Fruit fly (Drosophila melanogaster) whole organism, embryonic: ENCODE measurements around the gene Tyler.

Experiments used
- Adf1 ChIP-seq: fragments of 200-800 bp; sonication (Bioruptor generic); IDR thresholded peaks from 2 replicates; pipeline ENCODE4 v1.3.6; 2022; ENCODE audit warnings: missing biosample characterization, missing genetic modification characterization
- Bdp1 ChIP-seq: fragments of 200-800 bp; sonication (Bioruptor generic); optimal IDR thresholded peaks from 3 replicates; lab custom pipeline; 2016; ENCODE audit warnings: missing biosample characterization, missing genetic modification characterization
- CG10431 ChIP-seq: fragments of 200-800 bp; sonication (Bioruptor generic); optimal IDR thresholded peaks from 3 replicates; lab custom pipeline; 2018; ENCODE audit warnings: missing biosample characterization, mild to moderate bottlenecking, missing genetic modification characterization
- CG11093 ChIP-seq: fragments of 200-800 bp; sonication (Bioruptor generic); IDR thresholded peaks from 3 replicates; pipeline ENCODE4 v1.3.6; 2022; ENCODE audit warnings: missing biosample characterization, missing genetic modification characterization
- CG12659 ChIP-seq: fragments of 200-800 bp; sonication (Bioruptor generic); optimal IDR thresholded peaks from 3 replicates; lab custom pipeline; 2017; ENCODE audit warnings: mild to moderate bottlenecking, missing biosample characterization, missing genetic modification reagents, missing genetic modification characterization
- CG12744 ChIP-seq: fragments of 200-800 bp; sonication (Bioruptor generic); optimal IDR thresholded peaks from 2 replicates; lab custom pipeline; 2016; ENCODE audit warnings: missing biosample characterization, missing genetic modification characterization
- CG14667 ChIP-seq: fragments of 200-800 bp; sonication (Bioruptor generic); IDR thresholded peaks from 2 replicates; pipeline ENCODE4 v1.3.6; 2022; ENCODE audit warnings: missing biosample characterization, missing genetic modification characterization
- CG14860 ChIP-seq: fragments of 200-800 bp; sonication (Bioruptor generic); IDR thresholded peaks from 3 replicates; pipeline ENCODE4 v1.3.6; 2022; ENCODE audit warnings: missing biosample characterization, missing genetic modification characterization; ENCODE audit not compliant: partially characterized antibody
- CG15514 ChIP-seq: fragments of 200-800 bp; sonication (Bioruptor generic); optimal IDR thresholded peaks from 3 replicates; lab custom pipeline; 2017; ENCODE audit warnings: missing biosample characterization, missing genetic modification characterization, mild to moderate bottlenecking, moderate library complexity, missing genetic modification reagents
- CG1602 ChIP-seq: fragments of 200-800 bp; sonication (Bioruptor generic); optimal IDR thresholded peaks from 3 replicates; lab custom pipeline; 2016; ENCODE audit warnings: missing biosample characterization, missing genetic modification characterization
- CG16779 ChIP-seq: fragments of 200-800 bp; sonication (Bioruptor generic); IDR thresholded peaks from 2 replicates; pipeline ENCODE4 v1.3.6; 2022; ENCODE audit warnings: missing biosample characterization, missing genetic modification characterization
- CG17568 ChIP-seq: fragments of 200-800 bp; sonication (Bioruptor generic); optimal IDR thresholded peaks from 2 replicates; lab custom pipeline; 2018; ENCODE audit warnings: missing biosample characterization, mild to moderate bottlenecking, missing genetic modification characterization, moderate library complexity
- CG18764 ChIP-seq: fragments of 200-800 bp; sonication (Bioruptor generic); optimal IDR thresholded peaks from 3 replicates; lab custom pipeline; 2016; ENCODE audit warnings: missing biosample characterization, missing genetic modification characterization
- CG30431 ChIP-seq: fragments of 200-800 bp; sonication (Bioruptor generic); optimal IDR thresholded peaks from 2 replicates; lab custom pipeline; 2017; ENCODE audit warnings: missing biosample characterization, missing genetic modification characterization
- CG3847 ChIP-seq: fragments of 200-800 bp; sonication (Bioruptor generic); IDR thresholded peaks from 2 replicates; pipeline ENCODE4 v1.3.6; 2022; ENCODE audit warnings: missing biosample characterization, missing genetic modification characterization
- CG43689 ChIP-seq: fragments of 200-800 bp; sonication (Bioruptor generic); IDR thresholded peaks from 2 replicates; pipeline ENCODE4 v1.3.6; 2022; ENCODE audit warnings: missing biosample characterization, missing genetic modification characterization
- CG4424 ChIP-seq: fragments of 200-800 bp; sonication (Bioruptor generic); optimal IDR thresholded peaks from 3 replicates; lab custom pipeline; 2016; ENCODE audit warnings: missing biosample characterization, missing genetic modification characterization
- CG5180 ChIP-seq: fragments of 200-800 bp; sonication (Bioruptor generic); optimal IDR thresholded peaks from 3 replicates; lab custom pipeline; 2017; ENCODE audit warnings: missing biosample characterization, missing genetic modification characterization, mild to moderate bottlenecking, moderate library complexity, missing genetic modification reagents
- CG7963 ChIP-seq: fragments of 200-800 bp; sonication (Bioruptor generic); IDR thresholded peaks from 3 replicates; pipeline ENCODE4 v1.3.6; 2022; ENCODE audit warnings: missing biosample characterization, missing genetic modification characterization; ENCODE audit not compliant: partially characterized antibody
- CG8478 ChIP-seq: fragments of >200 bp; optimal IDR thresholded peaks from 2 replicates; lab custom pipeline; 2018
- CG9215 ChIP-seq: fragments of 200-800 bp; sonication (Bioruptor generic); IDR thresholded peaks from 2 replicates; pipeline ENCODE4 v1.3.6; 2022; ENCODE audit warnings: missing biosample characterization, missing genetic modification characterization
- CG9876 ChIP-seq: fragments of 200-800 bp; sonication (Bioruptor generic); optimal IDR thresholded peaks from 2 replicates; lab custom pipeline; 2016; ENCODE audit warnings: missing biosample characterization, missing genetic modification characterization
- Ets65A ChIP-seq: fragments of 200-800 bp; sonication (Bioruptor generic); peaks from one replicate; lab custom pipeline; 2016; ENCODE audit warnings: missing biosample characterization, missing genetic modification characterization
- Hr39 ChIP-seq: fragments of >200 bp; optimal IDR thresholded peaks from 2 replicates; lab custom pipeline; 2017
- MBD-R2 ChIP-seq: fragments of 200-800 bp; sonication (Bioruptor generic); IDR thresholded peaks from 2 replicates; pipeline ENCODE4 v1.3.6; 2022; ENCODE audit warnings: missing biosample characterization, missing genetic modification characterization
- MESR4 ChIP-seq: fragments of 200-800 bp; sonication (Bioruptor generic); optimal IDR thresholded peaks from 2 replicates; lab custom pipeline; 2018; ENCODE audit warnings: missing biosample characterization, mild to moderate bottlenecking, missing genetic modification characterization, moderate library complexity
- Mes4 ChIP-seq: fragments of 200-800 bp; sonication (Bioruptor generic); optimal IDR thresholded peaks from 2 replicates; lab custom pipeline; 2016; ENCODE audit warnings: missing biosample characterization, missing genetic modification characterization
- Optix ChIP-seq: fragments of 200-800 bp; sonication (Bioruptor generic); IDR thresholded peaks from 3 replicates; pipeline ENCODE4 v1.3.6; 2022; ENCODE audit warnings: missing biosample characterization, missing genetic modification characterization
- Ravus ChIP-seq: fragments of 200-800 bp; sonication (Bioruptor generic); IDR thresholded peaks from 2 replicates; pipeline ENCODE4 v1.3.6; 2022; ENCODE audit warnings: missing biosample characterization, missing genetic modification characterization
- Side ChIP-seq: fragments of 200-800 bp; sonication (Bioruptor generic); optimal IDR thresholded peaks from 2 replicates; lab custom pipeline; 2016; ENCODE audit warnings: missing biosample characterization, missing genetic modification characterization
- Sin3A ChIP-seq: fragments of >200 bp; optimal IDR thresholded peaks from 2 replicates; lab custom pipeline; 2018
- Tbp ChIP-seq: fragments of >200 bp; optimal IDR thresholded peaks from 2 replicates; lab custom pipeline; 2018; ENCODE audit warnings: missing biosample characterization, missing genetic modification characterization
- Usf ChIP-seq: fragments of 200-800 bp; sonication (Bioruptor generic); optimal IDR thresholded peaks from 2 replicates; lab custom pipeline; 2017; ENCODE audit warnings: missing genotype, missing biosample characterization, missing genetic modification characterization
- ash1 ChIP-seq: fragments of 200-800 bp; sonication (Bioruptor generic); optimal IDR thresholded peaks from 2 replicates; lab custom pipeline; 2018; ENCODE audit warnings: missing biosample characterization, mild to moderate bottlenecking, missing genetic modification characterization
- bcd ChIP-seq: fragments of 200-800 bp; sonication (Bioruptor generic); optimal IDR thresholded peaks from 2 replicates; lab custom pipeline; 2017; ENCODE audit warnings: missing biosample characterization, mild to moderate bottlenecking, missing genetic modification characterization
- bigmax ChIP-seq: fragments of 200-800 bp; sonication (Bioruptor generic); optimal IDR thresholded peaks from 2 replicates; lab custom pipeline; 2018; ENCODE audit warnings: missing biosample characterization, mild to moderate bottlenecking, missing genetic modification characterization
- ci ChIP-seq: fragments of 200-800 bp; sonication (Bioruptor generic); IDR thresholded peaks from 3 replicates; pipeline ENCODE4 v1.3.6; 2022; ENCODE audit warnings: missing biosample characterization, missing genetic modification characterization
- fd3F ChIP-seq: fragments of 200-800 bp; sonication (Bioruptor generic); optimal IDR thresholded peaks from 2 replicates; lab custom pipeline; 2018; ENCODE audit warnings: missing biosample characterization, mild to moderate bottlenecking, missing genetic modification characterization, moderate library complexity
- fru ChIP-seq: fragments of >200 bp; optimal IDR thresholded peaks from 2 replicates; lab custom pipeline; 2017
- gem ChIP-seq: fragments of 200-800 bp; sonication (Bioruptor generic); optimal IDR thresholded peaks from 2 replicates; lab custom pipeline; 2019; ENCODE audit warnings: missing biosample characterization, mild to moderate bottlenecking, missing genetic modification characterization, moderate library complexity
- grau ChIP-seq: fragments of 200-800 bp; optimal IDR thresholded peaks from 3 replicates; lab custom pipeline; 2019; ENCODE audit warnings: missing biosample characterization, mild to moderate bottlenecking, missing genetic modification characterization, moderate library complexity
- ind ChIP-seq: fragments of 200-800 bp; sonication (Bioruptor generic); optimal IDR thresholded peaks from 3 replicates; lab custom pipeline; 2016; ENCODE audit warnings: missing biosample characterization, missing genetic modification characterization
- lola ChIP-seq, 3 experiments: fragments of >200 bp in 2 of 3; fragments of 200-800 bp in 1 of 3; sonication (Bioruptor generic) in 1 of 3; optimal IDR thresholded peaks; 2 replicates each; lab custom pipeline; 2017 to 2019; ENCODE audit warnings: missing biosample characterization in 3 of 3, missing genetic modification characterization in 3 of 3, mild to moderate bottlenecking in 1 of 3, moderate library complexity in 1 of 3
- pb ChIP-seq: fragments of 200-800 bp; sonication (Bioruptor generic); optimal IDR thresholded peaks from 3 replicates; lab custom pipeline; 2016; ENCODE audit warnings: missing biosample characterization, missing genetic modification characterization
- prd ChIP-seq, 3 experiments: fragments of >200 bp in 2 of 3; fragments of 200-800 bp in 1 of 3; sonication (Bioruptor generic) in 1 of 3; optimal IDR thresholded peaks in 2 of 3; IDR thresholded peaks in 1 of 3; 2 replicates in 2 of 3; 3 replicates in 1 of 3; pipeline versions ENCODE4 v1.3.6 to Lab custom; 2017 to 2022; ENCODE audit warnings: missing biosample characterization in 1 of 3, missing genetic modification characterization in 1 of 3
- salm ChIP-seq: fragments of 200-800 bp; sonication (Bioruptor generic); optimal IDR thresholded peaks from 2 replicates; lab custom pipeline; 2018; ENCODE audit warnings: missing biosample characterization, mild to moderate bottlenecking, missing genetic modification characterization
- shn ChIP-seq: fragments of 200-800 bp; sonication (Bioruptor generic); optimal IDR thresholded peaks from 3 replicates; lab custom pipeline; 2016; ENCODE audit warnings: missing biosample characterization, missing genetic modification characterization
- slou ChIP-seq: fragments of 200-800 bp; sonication (Bioruptor generic); optimal IDR thresholded peaks from 3 replicates; lab custom pipeline; 2016; ENCODE audit warnings: missing biosample characterization, missing genetic modification characterization
- sug ChIP-seq: fragments of 200-800 bp; optimal IDR thresholded peaks from 2 replicates; lab custom pipeline; 2019; ENCODE audit warnings: missing biosample characterization, mild to moderate bottlenecking, missing genetic modification characterization, moderate library complexity
- toy ChIP-seq: fragments of 200-800 bp; sonication (Bioruptor generic); IDR thresholded peaks from 2 replicates; pipeline ENCODE4 v1.3.6; 2022; ENCODE audit warnings: missing biosample characterization, missing genetic modification characterization
- trh ChIP-seq: fragments of 200-800 bp; sonication (Bioruptor generic); optimal IDR thresholded peaks from 2 replicates; lab custom pipeline; 2016; ENCODE audit warnings: missing biosample characterization, missing genetic modification characterization
- ttk ChIP-seq: fragments of 200-800 bp; sonication (Bioruptor generic); IDR thresholded peaks from 2 replicates; pipeline ENCODE4 v2.1.2; 2022; ENCODE audit warnings: missing biosample characterization, missing genetic modification characterization
- twi ChIP-seq: fragments of 200-800 bp; optimal IDR thresholded peaks from 2 replicates; lab custom pipeline; 2019; ENCODE audit warnings: missing biosample characterization, mild to moderate bottlenecking, missing genetic modification characterization, moderate library complexity
- zfh1 ChIP-seq: fragments of 200-800 bp; sonication (Bioruptor generic); IDR thresholded peaks from 3 replicates; pipeline ENCODE4 v1.3.6; 2022; ENCODE audit warnings: missing biosample characterization, missing genetic modification characterization

Gene Tyler

DNA sequence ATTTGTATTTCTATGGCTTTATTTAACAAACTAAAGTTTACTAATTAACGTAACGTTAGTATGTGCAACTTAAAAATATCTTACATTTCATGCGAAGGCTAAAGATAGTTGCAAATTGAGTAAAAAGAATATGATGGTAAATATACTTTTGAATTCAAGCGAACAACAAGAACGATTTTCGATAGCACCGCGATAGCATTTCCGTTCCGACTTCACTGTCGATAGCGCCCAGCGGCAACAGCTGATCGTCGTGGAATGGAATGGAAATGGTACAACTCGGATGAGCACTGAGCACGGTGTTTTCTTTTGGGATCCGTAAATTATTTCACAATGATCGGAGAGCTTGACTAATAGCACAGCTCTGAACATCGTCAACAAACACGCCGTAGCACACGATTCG, 2.1 kb downstream of the Tyler start (continued):
- TF ChIP-seq CG17568 (GFP tag; lab: Kevin White, UChicago), result no peak
- no peak for TF ChIP-seq Tbp (GFP tag; lab: Kevin White, UChicago)
- no peak for TF ChIP-seq CG14667
- TF ChIP-seq pb, result peak; percentile 57
- peak; percentile 76 for TF ChIP-seq MBD-R2 (GFP tag; lab: Robert Waterston, UW)
- TF ChIP-seq CG11093 (GFP tag; lab: Robert Waterston, UW), result no peak
- peak; percentile 51 for TF ChIP-seq Side (GFP tag; lab: Kevin White, UChicago)
- no peak for TF ChIP-seq CG8478 (lab: Kevin White, UChicago)
- TF ChIP-seq CG16779, result no peak
- no peak for TF ChIP-seq trh
- TF ChIP-seq slou (GFP tag; lab: Kevin White, UChicago), result no peak
- TF ChIP-seq ash1 (GFP tag; lab: Kevin White, UChicago), result peak; percentile 30
- TF ChIP-seq zfh1, result no peak
- TF ChIP-seq fd3F (GFP tag; lab: Kevin White, UChicago), result no peak
- TF ChIP-seq CG9876 (GFP tag; lab: Kevin White, UChicago), result no peak
- TF ChIP-seq CG43689 (GFP tag; lab: Robert Waterston, UW), result no peak
- TF ChIP-seq Bdp1 (GFP tag; lab: Kevin White, UChicago), result no peak
- TF ChIP-seq ind (GFP tag; lab: Kevin White, UChicago), result no peak
- no peak for TF ChIP-seq Adf1
- TF ChIP-seq gem (tag; lab: Kevin White, UChicago), result no peak
- TF ChIP-seq bigmax (GFP tag; lab: Kevin White, UChicago), result peak; percentile 45
- TF ChIP-seq toy (GFP tag; lab: Robert Waterston, UW), result no peak
- no peak for TF ChIP-seq Ets65A (GFP tag; lab: Kevin White, UChicago)
- TF ChIP-seq CG15514 (GFP tag; lab: Kevin White, UChicago), result peak; percentile 81
- 0 out of 3 replicates have a peak, but pooled peaks have one; percentile 7 for TF ChIP-seq CG14860 (GFP tag; lab: Robert Waterston, UW)
- no peak for TF ChIP-seq CG3847 (GFP tag; lab: Robert Waterston, UW)
- TF ChIP-seq CG18764, result no peak
- TF ChIP-seq ttk (GFP tag; lab: Robert Waterston, UW), result no peak
- no peak for TF ChIP-seq Sin3A (lab: Kevin White, UChicago)
- TF ChIP-seq CG1602, result no peak
- no peak for TF ChIP-seq twi (tag; lab: Kevin White, UChicago)
- no peak for TF ChIP-seq Hr39 (lab: Kevin White, UChicago)
- TF ChIP-seq CG7963, result no peak
- peak; percentile 44 for TF ChIP-seq MESR4 (GFP tag; lab: Kevin White, UChicago)
- peak; percentile 40 for TF ChIP-seq CG10431 (GFP tag; lab: Kevin White, UChicago)
- no peak for TF ChIP-seq CG30431
- no peak for TF ChIP-seq fru
- peak; percentile 21 for TF ChIP-seq CG4424
- TF ChIP-seq shn (GFP tag; lab: Kevin White, UChicago), result no peak
- no peak for TF ChIP-seq CG12744 (GFP tag; lab: Kevin White, UChicago)
- no peak for TF ChIP-seq prd (optimal IDR thresholded peaks at IDR 0.05; lab: Kevin White, UChicago)
- no peak for TF ChIP-seq prd (GFP tag; IDR thresholded peaks at IDR 0.05; lab: Robert Waterston, UW)
- TF ChIP-seq CG12659 (GFP tag; lab: Kevin White, UChicago), result peak; percentile 70
- peak; percentile 39 for TF ChIP-seq bcd
- peak; percentile 37 for TF ChIP-seq sug
- no peak for TF ChIP-seq CG5180 (GFP tag; lab: Kevin White, UChicago)
- no peak for TF ChIP-seq lola (GFP tag; optimal IDR thresholded peaks at IDR 0.05; lab: Kevin White, UChicago)
- TF ChIP-seq ci, result peak; percentile 89
- peak; percentile 61 for TF ChIP-seq Mes4 (GFP tag; lab: Kevin White, UChicago)
- no peak for TF ChIP-seq Optix (GFP tag; lab: Robert Waterston, UW)
- peak; percentile 17 for TF ChIP-seq salm (tag; lab: Kevin White, UChicago)
- no peak for TF ChIP-seq Ravus
- no peak for TF ChIP-seq CG9215
- TF ChIP-seq Usf (GFP tag; lab: Kevin White, UChicago), result no peak
- peak; percentile 44 for TF ChIP-seq grau
